Worm (Caenorhabditis elegans) whole organism, L4/young adult: Measurements from ENCODE around the gene F54D1.1.

Experiments
- W03F9.2 ChIP-seq: fragments of 150-350 bp; optimal IDR thresholded peaks from 2 replicates; lab custom pipeline; 2014; ENCODE audit warnings: missing biosample characterization, missing genetic modification characterization
- dao-5 ChIP-seq: sonication (generic microtip); optimal IDR thresholded peaks from 2 replicates; lab custom pipeline; 2016; ENCODE audit warnings: missing genotype, missing genetic modification characterization, moderate library complexity, missing compliant biosample characterization
- him-1 ChIP-seq: sonication (generic microtip); optimal IDR thresholded peaks from 2 replicates; lab custom pipeline; 2016; ENCODE audit warnings: missing genotype, missing genetic modification reagents, missing genetic modification characterization, missing compliant biosample characterization

- TF ChIP-seq dao-5 (tag; lab: Kevin White, UChicago): no peak
- TF ChIP-seq him-1 (tag; lab: Kevin White, UChicago): no peak
- no peak for TF ChIP-seq W03F9.2 (tag; lab: Kevin White, UChicago)
Observed at ce11 chrIV:11304970-11305369, 43.3 kb downstream of the F54D1.1 start.
